Worm (Caenorhabditis elegans) whole organism, L1 larva: ENCODE results near the gene F10E9.11.

Source experiments
- C04F5.9 ChIP-seq: sonication (generic microtip); optimal IDR thresholded peaks from 2 replicates; lab custom pipeline; 2016; ENCODE audit warnings: missing genetic modification characterization, missing compliant biosample characterization
- C16A3.4 ChIP-seq: fragments of 150-350 bp; optimal IDR thresholded peaks from 2 replicates; lab custom pipeline; 2014; ENCODE audit warnings: missing biosample characterization, missing genetic modification characterization
- Y116A8C.19 ChIP-seq: sonication (generic microtip); optimal IDR thresholded peaks from 2 replicates; lab custom pipeline; 2016; ENCODE audit warnings: missing compliant biosample characterization, missing genetic modification characterization, borderline replicate concordance
- blmp-1 ChIP-seq: fragments of 150-350 bp; optimal IDR thresholded peaks from 2 replicates; lab custom pipeline; 2014; ENCODE audit warnings: missing biosample characterization, missing genetic modification characterization
- ceh-63 ChIP-seq: fragments of 200-800 bp; sonication (Bioruptor generic); optimal IDR thresholded peaks from 2 replicates; lab custom pipeline; 2018; ENCODE audit warnings: mild to moderate bottlenecking, missing genetic modification characterization, missing compliant biosample characterization
- ceh-82 ChIP-seq, 3 experiments: fragments of 150-350 bp in 1 of 3; sonication (generic microtip) in 2 of 3; optimal IDR thresholded peaks; 2 replicates each; lab custom pipeline; 2014 to 2017; ENCODE audit warnings: missing biosample characterization in 3 of 3, missing genetic modification characterization in 3 of 3
- ceh-88 ChIP-seq: fragments of 200-800 bp; sonication (Bioruptor generic); IDR thresholded peaks from 2 replicates; pipeline ENCODE4 v1.3.6; 2022; ENCODE audit warnings: missing genetic modification characterization, missing compliant biosample characterization
- ceh-90 ChIP-seq: sonication (generic microtip); optimal IDR thresholded peaks from 2 replicates; lab custom pipeline; 2016; ENCODE audit warnings: missing genetic modification characterization, missing compliant biosample characterization
- ces-1 ChIP-seq: fragments of 150-350 bp; optimal IDR thresholded peaks from 2 replicates; lab custom pipeline; 2014; ENCODE audit warnings: missing biosample characterization, missing genetic modification reagents, missing genetic modification characterization
- dpl-1 ChIP-seq, 3 experiments: fragments of 150-350 bp in 2 of 3; sonication (generic microtip) in 1 of 3; optimal IDR thresholded peaks; 2 replicates each; lab custom pipeline; 2014 to 2017; ENCODE audit warnings: missing biosample characterization in 3 of 3, missing genetic modification characterization in 3 of 3, missing genetic modification reagents in 3 of 3
- efl-3 ChIP-seq: fragments of 200-800 bp; sonication (Bioruptor generic); optimal IDR thresholded peaks from 2 replicates; lab custom pipeline; 2018; ENCODE audit warnings: mild to moderate bottlenecking, missing genetic modification characterization, missing compliant biosample characterization
- egl-13 ChIP-seq: sonication (generic microtip); optimal IDR thresholded peaks from 2 replicates; lab custom pipeline; 2016; ENCODE audit warnings: missing genotype, missing genetic modification reagents, missing genetic modification characterization, missing compliant biosample characterization
- egl-27 ChIP-seq, 2 experiments: fragments of 150-350 bp in 1 of 2; sonication (generic microtip); optimal IDR thresholded peaks; 3 replicates each; lab custom pipeline; 2017 to 2018; ENCODE audit warnings: missing biosample characterization in 2 of 2, missing genetic modification characterization in 2 of 2, missing genetic modification reagents in 2 of 2
- elt-2 ChIP-seq: sonication (generic microtip); optimal IDR thresholded peaks from 2 replicates; lab custom pipeline; 2016; ENCODE audit warnings: missing genetic modification characterization, mild to moderate bottlenecking, inconsistent platforms, missing compliant biosample characterization, missing genetic modification reagents
- ets-5 ChIP-seq: fragments of 200-800 bp; sonication (Bioruptor generic); IDR thresholded peaks from 2 replicates; pipeline ENCODE4 v1.3.6; 2022; ENCODE audit warnings: missing genetic modification characterization, missing compliant biosample characterization
- fkh-10 ChIP-seq: sonication (generic microtip); optimal IDR thresholded peaks from 2 replicates; lab custom pipeline; 2017; ENCODE audit warnings: missing biosample characterization, missing genetic modification reagents, missing genetic modification characterization
- hpl-2 ChIP-seq: fragments of 150-350 bp; optimal IDR thresholded peaks from 2 replicates; lab custom pipeline; 2014; ENCODE audit warnings: missing biosample characterization, missing genetic modification reagents, missing genetic modification characterization
- isw-1 ChIP-seq: fragments of 200-800 bp; sonication (Bioruptor generic); IDR thresholded peaks from 2 replicates; pipeline ENCODE4 v1.3.6; 2022; ENCODE audit warnings: missing genetic modification characterization, missing compliant biosample characterization
- lin-13 ChIP-seq: fragments of 150-350 bp; optimal IDR thresholded peaks from 2 replicates; lab custom pipeline; 2014; ENCODE audit warnings: missing biosample characterization, missing genetic modification reagents, missing genetic modification characterization
- lin-14 ChIP-seq: fragments of 200-800 bp; sonication (Bioruptor generic); optimal IDR thresholded peaks from 2 replicates; lab custom pipeline; 2018; ENCODE audit warnings: mild to moderate bottlenecking, missing genetic modification characterization, moderate library complexity, missing compliant biosample characterization
- mab-9 ChIP-seq: fragments of 200-800 bp; sonication (Bioruptor generic); IDR thresholded peaks from 2 replicates; pipeline ENCODE4 v1.3.6; 2022; ENCODE audit warnings: missing genetic modification reagents, missing genetic modification characterization, missing compliant biosample characterization
- nhr-12 ChIP-seq: sonication (generic microtip); optimal IDR thresholded peaks from 2 replicates; lab custom pipeline; 2017; ENCODE audit warnings: missing biosample characterization, missing genetic modification characterization
- nhr-20 ChIP-seq: sonication (generic microtip); optimal IDR thresholded peaks from 2 replicates; lab custom pipeline; 2016; ENCODE audit warnings: mild to moderate bottlenecking, missing genetic modification characterization, missing compliant biosample characterization
- nhr-28 ChIP-seq: fragments of 150-350 bp; optimal IDR thresholded peaks from 2 replicates; lab custom pipeline; 2014; ENCODE audit warnings: missing biosample characterization, missing genetic modification characterization
- nhr-47 ChIP-seq: sonication (generic microtip); optimal IDR thresholded peaks from 2 replicates; lab custom pipeline; 2016; ENCODE audit warnings: mild to moderate bottlenecking, missing genetic modification characterization, moderate library complexity, missing compliant biosample characterization
- nhr-76 ChIP-seq: sonication (generic microtip); optimal IDR thresholded peaks from 2 replicates; lab custom pipeline; 2017; ENCODE audit warnings: missing biosample characterization, missing genetic modification characterization
- nhr-77 ChIP-seq: fragments of 150-350 bp; optimal IDR thresholded peaks from 2 replicates; lab custom pipeline; 2014; ENCODE audit warnings: missing biosample characterization, missing genetic modification characterization
- nhr-85 ChIP-seq: sonication (generic microtip); peaks from one replicate; lab custom pipeline; 2016; ENCODE audit warnings: missing genetic modification characterization, inconsistent platforms, missing compliant biosample characterization
- nhr-90 ChIP-seq: sonication (generic microtip); optimal IDR thresholded peaks from 2 replicates; lab custom pipeline; 2016; ENCODE audit warnings: mild to moderate bottlenecking, missing genetic modification characterization, missing compliant biosample characterization; ENCODE audit not compliant: poor library complexity
- pqm-1 ChIP-seq: sonication (generic microtip); optimal IDR thresholded peaks from 3 replicates; lab custom pipeline; 2017; ENCODE audit warnings: missing biosample characterization, missing genetic modification characterization
- skn-1 ChIP-seq: fragments of 150-350 bp; optimal IDR thresholded peaks from 2 replicates; lab custom pipeline; 2014; ENCODE audit warnings: missing biosample characterization, missing genetic modification characterization
- snu-23 ChIP-seq: sonication (generic microtip); optimal IDR thresholded peaks from 2 replicates; lab custom pipeline; 2016; ENCODE audit warnings: missing genetic modification characterization, missing compliant biosample characterization
- sox-4 ChIP-seq: sonication (generic microtip); optimal IDR thresholded peaks from 2 replicates; lab custom pipeline; 2016; ENCODE audit warnings: missing genetic modification characterization, missing compliant biosample characterization
- sptf-1 ChIP-seq: fragments of 150-350 bp; optimal IDR thresholded peaks from 2 replicates; lab custom pipeline; 2014; ENCODE audit warnings: missing biosample characterization, missing genetic modification characterization
- swsn-7 ChIP-seq: sonication (generic microtip); optimal IDR thresholded peaks from 2 replicates; lab custom pipeline; 2016; ENCODE audit warnings: missing genetic modification characterization, missing compliant biosample characterization
- tbx-2 ChIP-seq: sonication (generic microtip); optimal IDR thresholded peaks from 2 replicates; lab custom pipeline; 2016; ENCODE audit warnings: missing genetic modification characterization, missing compliant biosample characterization
- tlp-1 ChIP-seq: fragments of 150-350 bp; optimal IDR thresholded peaks from 2 replicates; lab custom pipeline; 2014; ENCODE audit warnings: missing biosample characterization, missing genetic modification characterization
- unc-86 ChIP-seq: sonication (generic microtip); optimal IDR thresholded peaks from 2 replicates; lab custom pipeline; 2016; ENCODE audit warnings: missing genetic modification characterization, missing compliant biosample characterization
- xbp-1 ChIP-seq: sonication (generic microtip); optimal IDR thresholded peaks from 2 replicates; lab custom pipeline; 2016; ENCODE audit warnings: missing genetic modification characterization, missing compliant biosample characterization
- zag-1 ChIP-seq: fragments of 150-350 bp; optimal IDR thresholded peaks from 2 replicates; lab custom pipeline; 2014; ENCODE audit warnings: missing biosample characterization, missing genetic modification characterization
- zip-4 ChIP-seq: fragments of 200-800 bp; sonication (Bioruptor generic); optimal IDR thresholded peaks from 2 replicates; lab custom pipeline; 2018; ENCODE audit warnings: mild to moderate bottlenecking, missing genetic modification characterization, moderate library complexity, missing compliant biosample characterization
- ztf-11 ChIP-seq, 2 experiments: sonication (generic microtip); optimal IDR thresholded peaks; 2 replicates each; lab custom pipeline; 2016 to 2017; ENCODE audit warnings: missing genetic modification characterization in 2 of 2, missing biosample characterization in 1 of 2, missing compliant biosample characterization in 1 of 2
- ztf-4 ChIP-seq: fragments of 150-350 bp; optimal IDR thresholded peaks from 2 replicates; lab custom pipeline; 2014; ENCODE audit warnings: missing biosample characterization, missing genetic modification characterization

The F10E9.11 gene

DNA sequence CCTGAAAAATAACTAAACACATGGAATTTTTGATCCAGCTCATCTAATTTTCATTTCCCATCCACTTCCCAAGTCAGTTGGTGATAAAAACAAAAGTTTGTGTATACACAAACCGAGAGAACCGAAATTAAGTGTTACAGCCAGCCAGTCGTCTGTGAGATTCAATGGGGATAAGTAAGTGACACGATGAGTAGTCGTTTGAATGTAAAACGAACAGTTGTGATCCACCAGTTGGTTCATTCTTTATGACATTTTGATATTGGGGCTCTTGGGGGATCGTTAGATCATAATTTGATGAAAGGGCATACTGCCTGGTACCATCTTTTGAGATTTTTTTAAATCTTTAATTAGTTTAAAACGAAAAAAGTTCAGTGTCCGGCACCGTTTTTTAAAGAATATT lies 32.2 kb downstream of the F10E9.11 start:
- TF ChIP-seq nhr-77 (tag; lab: Kevin White, UChicago) (no peak), ceh-88 (GFP tag; lab: Robert Waterston, UW) (no peak), swsn-7 (no peak), C04F5.9 (tag; lab: Kevin White, UChicago) (no peak), dpl-1 (GFP tag; optimal IDR thresholded peaks at IDR 0.05; lab: Kevin White, UChicago) (no peak), sox-4 (tag; lab: Kevin White, UChicago) (no peak), ceh-82 (tag; optimal IDR thresholded peaks at IDR 0.05; lab: Kevin White, UChicago) (no peak)

DNA sequence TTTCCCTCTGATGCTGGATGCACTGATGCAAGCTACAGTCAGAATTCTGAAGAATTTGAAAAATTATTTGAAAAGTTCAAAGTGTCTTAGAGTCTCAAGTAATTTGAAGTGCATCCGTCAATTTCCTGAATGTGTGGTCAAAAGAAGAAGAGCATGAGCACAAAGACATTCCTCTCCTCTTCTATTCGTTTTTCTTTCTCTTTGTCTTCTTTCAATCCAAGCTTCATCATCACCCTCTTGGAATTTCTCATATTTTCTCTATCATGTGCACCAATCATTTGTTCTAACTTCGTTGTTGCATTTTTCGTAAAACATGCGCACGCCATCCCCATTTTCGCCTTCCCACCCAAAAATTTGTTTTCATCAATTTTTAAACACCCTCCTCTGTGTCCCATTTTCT lies 33.1 kb downstream of the F10E9.11 start:
- TF ChIP-seq ztf-4 (no peak), tlp-1 (tag; lab: Kevin White, UChicago) (no peak), blmp-1 (tag; lab: Kevin White, UChicago) (no peak), isw-1 (GFP tag; lab: Robert Waterston, UW) (no peak), ceh-63 (GFP tag; lab: Kevin White, UChicago) (no peak), swsn-7 (no peak), fkh-10 (peak; percentile 62), lin-14 (GFP tag; lab: Kevin White, UChicago) (peak; percentile 19), efl-3 (GFP tag; lab: Kevin White, UChicago) (no peak), ces-1 (no peak)

DNA sequence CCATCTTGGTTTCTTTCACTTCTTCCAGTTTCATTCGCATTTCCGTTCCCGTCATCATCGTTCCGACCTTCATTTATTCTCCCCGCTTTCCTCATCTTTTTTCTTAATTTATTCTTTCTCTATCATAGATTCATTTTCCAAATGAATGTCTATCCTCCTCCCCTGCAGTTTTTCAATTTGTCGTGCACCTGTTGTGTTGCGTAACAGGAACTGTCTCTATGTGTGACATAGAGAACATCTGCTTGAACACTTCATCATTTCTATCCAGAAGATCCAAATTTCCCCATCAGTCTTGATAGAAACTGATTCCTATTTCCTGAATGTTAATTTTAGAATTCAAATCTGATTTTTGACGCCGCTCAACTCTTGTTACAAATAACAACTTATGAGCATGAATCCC lies 35.5 kb downstream of the F10E9.11 start:
- TF ChIP-seq zag-1 (tag; lab: Kevin White, UChicago) = no peak
- TF ChIP-seq nhr-85 (tag; lab: Kevin White, UChicago) = peak; percentile 54
- no peak for TF ChIP-seq nhr-47
- TF ChIP-seq ztf-11 (tag; optimal IDR thresholded peaks at IDR 0.05; lab: Kevin White, UChicago) = peak in 1 of 2 experiments; percentile 69
- TF ChIP-seq nhr-12 (tag; lab: Kevin White, UChicago) = no peak
- TF ChIP-seq pqm-1 (tag; lab: Kevin White, UChicago) = no peak
- peak; percentile 47 for TF ChIP-seq tbx-2 (tag; lab: Kevin White, UChicago)
- peak; percentile 3 for TF ChIP-seq unc-86 (tag; lab: Kevin White, UChicago)
- no peak for TF ChIP-seq mab-9 (GFP tag; lab: Robert Waterston, UW)
- TF ChIP-seq, all 84 proteins: peak for 4

DNA sequence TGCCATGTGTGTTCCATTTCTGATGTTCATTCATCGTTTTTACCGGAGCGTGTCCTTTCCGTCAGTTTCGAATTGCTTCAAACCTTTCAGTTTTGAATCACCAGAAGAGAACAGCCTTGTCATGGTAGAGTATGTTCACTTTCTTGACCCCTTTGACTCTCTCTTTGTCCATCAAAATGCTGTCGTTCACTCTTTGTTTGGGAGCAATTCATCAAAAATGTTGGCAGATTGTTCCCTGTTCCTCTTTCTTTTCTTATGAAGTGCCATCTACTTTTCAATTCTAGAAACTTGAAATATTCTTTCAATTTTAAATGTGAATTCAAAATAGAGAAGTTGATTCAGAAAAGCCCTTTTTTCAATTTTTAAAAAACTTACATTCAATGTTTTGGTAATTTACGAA lies 37.8 kb downstream of the F10E9.11 start:
- TF ChIP-seq skn-1 (tag; lab: Kevin White, UChicago) (no peak), nhr-28 (tag; lab: Kevin White, UChicago) (no peak)

DNA sequence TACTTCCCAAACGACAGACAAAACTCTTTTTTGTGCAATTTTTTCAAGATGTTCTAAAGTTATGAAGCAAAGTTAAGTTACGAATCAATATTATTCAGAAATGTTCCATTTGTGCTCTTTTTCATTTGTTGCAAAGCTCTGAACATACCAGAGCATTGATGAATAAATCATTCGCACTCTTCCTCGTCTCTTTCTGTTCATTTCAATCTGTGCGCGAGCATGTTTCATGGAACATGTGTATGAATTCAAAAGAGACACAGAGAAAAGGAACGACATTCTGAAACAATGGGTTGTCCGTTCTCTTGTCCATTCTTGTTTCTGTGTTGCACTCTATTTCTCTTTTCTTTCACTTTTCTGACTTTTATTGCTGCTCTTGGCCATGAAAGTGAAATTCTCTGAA lies 38.7 kb downstream of the F10E9.11 start:
- TF ChIP-seq sptf-1 (tag; lab: Kevin White, UChicago) = no peak

DNA sequence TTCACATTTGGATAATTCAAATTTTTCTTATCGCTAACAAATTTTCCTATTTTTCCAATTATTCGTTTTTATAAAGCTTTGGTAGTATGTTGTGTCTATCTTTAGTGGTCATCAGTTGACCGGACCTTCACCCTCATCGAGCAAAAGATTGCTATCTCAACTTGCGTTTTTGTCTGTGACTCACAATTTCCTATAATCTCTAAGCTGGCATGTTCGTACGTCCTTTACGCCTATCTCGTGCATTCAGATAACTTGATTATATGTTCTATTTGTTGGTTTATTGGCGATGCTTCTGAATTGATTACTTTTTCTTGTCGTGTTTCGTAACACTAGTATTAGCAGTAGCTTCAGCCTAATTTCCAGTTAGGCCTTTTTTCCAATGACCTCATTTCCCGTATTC lies 39.5 kb downstream of the F10E9.11 start:
- no peak for TF ChIP-seq egl-27 (tag; optimal IDR thresholded peaks at IDR 0.05; lab: Kevin White, UChicago)
- TF ChIP-seq nhr-20 (tag; lab: Kevin White, UChicago) = no peak

DNA sequence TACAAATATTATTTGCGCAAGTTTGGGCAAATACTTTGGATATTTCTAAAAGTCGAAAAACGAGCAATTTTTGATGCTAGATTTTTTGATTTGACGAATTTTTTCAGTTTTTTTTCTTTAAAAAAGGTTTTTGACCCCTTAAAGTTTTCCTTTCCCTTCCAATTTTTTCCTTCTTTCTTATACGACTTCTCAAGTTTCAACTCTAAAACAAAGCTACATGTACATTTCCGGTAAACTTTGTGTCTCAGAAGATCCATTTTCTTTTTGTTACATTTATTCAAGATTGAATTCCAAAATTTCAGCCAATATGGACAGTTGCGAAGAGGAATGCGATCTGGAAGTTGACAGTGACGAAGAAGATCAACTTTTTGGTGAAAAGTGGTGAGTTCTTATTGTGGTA lies 40.3 kb downstream of the F10E9.11 start, which contains the start of gene mig-10:
TSS of gene mig-10 (plus strand) at position 301 of the 400 bp plus-strand sequence.
- no peak for TF ChIP-seq snu-23 (GFP tag; lab: Kevin White, UChicago)
- no peak for TF ChIP-seq ets-5
- TF ChIP-seq zip-4 (GFP tag; lab: Kevin White, UChicago) = no peak
- no peak for TF ChIP-seq xbp-1 (tag; lab: Kevin White, UChicago)
- no peak for TF ChIP-seq egl-13 (tag; lab: Kevin White, UChicago)
- no peak for TF ChIP-seq nhr-90 (tag; lab: Kevin White, UChicago)
- TF ChIP-seq nhr-76 = no peak
- no peak for TF ChIP-seq elt-2 (tag; lab: Kevin White, UChicago)
- TF ChIP-seq lin-14 (GFP tag; lab: Kevin White, UChicago) = no peak
- no peak for TF ChIP-seq lin-13
- TF ChIP-seq nhr-77 (tag; lab: Kevin White, UChicago) = no peak
- no peak for TF ChIP-seq ceh-90 (tag; lab: Kevin White, UChicago)
- no peak for TF ChIP-seq sox-4 (tag; lab: Kevin White, UChicago)
- no peak for TF ChIP-seq isw-1 (GFP tag; lab: Robert Waterston, UW)
- TF ChIP-seq C16A3.4 (tag; lab: Kevin White, UChicago) = no peak
- no peak for TF ChIP-seq hpl-2
- TF ChIP-seq Y116A8C.19 = no peak
